Worm (Caenorhabditis elegans): ENCODE results near the gene B0034.7.
"Not testable (repeated sequence)": the region's sequence is repeated elsewhere in the genome, so short reads cannot be mapped to it uniquely, and the experiment has no call there.

The B0034.7 gene

ce11 chrII:5997257-5997656, 35.8 kb downstream of the B0034.7 start, which contains the start of gene ins-5:
Gene ins-5 (plus strand): TSS chrII:5997557.
- TF ChIP-seq ztf-4 (tag; optimal IDR thresholded peaks at IDR 0.05) (no peak), snpc-4 (tag; optimal IDR thresholded peaks at IDR 0.05) (no peak), nhr-21 (tag; optimal IDR thresholded peaks at IDR 0.05) (no peak), lsy-2 (tag; optimal IDR thresholded peaks at IDR 0.05) (no peak), ztf-1 (GFP tag; conservative IDR thresholded peaks at IDR 0.05) (no peak)

- TF ChIP-seq nhr-10 (tag; optimal IDR thresholded peaks at IDR 0.05) = no peak
- TF ChIP-seq ceh-82 (tag; optimal IDR thresholded peaks at IDR 0.05) = no peak
- no peak for TF ChIP-seq dmd-4 (tag; optimal IDR thresholded peaks at IDR 0.05)
- no peak for TF ChIP-seq elt-3 (tag; optimal IDR thresholded peaks at IDR 0.05)
- TF ChIP-seq peb-1 (tag; optimal IDR thresholded peaks at IDR 0.05) = no peak
- no peak for TF ChIP-seq nhr-77 (tag; optimal IDR thresholded peaks at IDR 0.05)
- no peak for TF ChIP-seq lsy-2 (tag; optimal IDR thresholded peaks at IDR 0.05)
- TF ChIP-seq F13H6.1 (tag; optimal IDR thresholded peaks at IDR 0.05) = no peak
- TF ChIP-seq nhr-129 (tag; optimal IDR thresholded peaks at IDR 0.05) = no peak
- TF ChIP-seq sma-9 (GFP tag; optimal IDR thresholded peaks at IDR 0.05) = no peak
- TF ChIP-seq sma-9 (tag; optimal IDR thresholded peaks at IDR 0.05) = no peak
- no peak for TF ChIP-seq ztf-1 (GFP tag; conservative IDR thresholded peaks at IDR 0.05)
- no peak for TF ChIP-seq blmp-1 (tag; optimal IDR thresholded peaks at IDR 0.05; ENCODE audit: insufficient read depth)
- TF ChIP-seq zag-1 (tag; optimal IDR thresholded peaks at IDR 0.05) = no peak
- no peak for TF ChIP-seq egl-27 (tag; optimal IDR thresholded peaks at IDR 0.05)
- TF ChIP-seq nhr-11 (tag; optimal IDR thresholded peaks at IDR 0.05) = no peak
Observed at ce11 chrII:6000136-6000535, 38.7 kb downstream of the B0034.7 start, which contains the start of gene ins-6. Gene ins-6 (plus strand): TSS chrII:6000436.

ce11 chrII:6001004-6001403, 39.6 kb downstream of the B0034.7 start:
- TF ChIP-seq nhr-25 (tag; optimal IDR thresholded peaks at IDR 0.05) (no peak), blmp-1 (tag; optimal IDR thresholded peaks at IDR 0.05; ENCODE audit: insufficient read depth) (no peak), lsy-2 (tag; optimal IDR thresholded peaks at IDR 0.05) (no peak), lin-13 (GFP tag; optimal IDR thresholded peaks at IDR 0.05) (no peak), skn-1 (tag; optimal IDR thresholded peaks at IDR 0.05) (no peak), egl-27 (tag; optimal IDR thresholded peaks at IDR 0.05) (no peak), nhr-10 (tag; optimal IDR thresholded peaks at IDR 0.05) (no peak), nhr-11 (tag; optimal IDR thresholded peaks at IDR 0.05) (no peak)

ce11 chrII:6008887-6009286, 47.5 kb downstream of the B0034.7 start, which contains the start of gene ZK84.4:
Gene ZK84.4 (minus strand): TSS chrII:6008987.
- not testable (repeated sequence) for TF ChIP-seq snpc-4 (tag; optimal IDR thresholded peaks at IDR 0.05); unc-55 (GFP tag; optimal IDR thresholded peaks at IDR 0.05); sma-3 (GFP tag; optimal IDR thresholded peaks at IDR 0.05)

- TF ChIP-seq dmd-4 (tag; optimal IDR thresholded peaks at IDR 0.05) (no peak), ceh-16 (tag; optimal IDR thresholded peaks at IDR 0.05) (no peak), ztf-11 (tag; optimal IDR thresholded peaks at IDR 0.05) (no peak), nhr-10 (tag; optimal IDR thresholded peaks at IDR 0.05) (no peak), C34F6.9 (tag; optimal IDR thresholded peaks at IDR 0.05) (no peak), lsy-2 (tag; optimal IDR thresholded peaks at IDR 0.05) (no peak), crh-2 (tag; optimal IDR thresholded peaks at IDR 0.05) (no peak), nhr-237 (tag; optimal IDR thresholded peaks at IDR 0.05) (no peak), ama-1 (optimal IDR thresholded peaks at IDR 0.05) (no peak), mbf-1 (tag; optimal IDR thresholded peaks at IDR 0.05) (no peak), nhr-21 (tag; optimal IDR thresholded peaks at IDR 0.05) (no peak), sma-9 (GFP tag; optimal IDR thresholded peaks at IDR 0.05) (no peak), sma-9 (tag; optimal IDR thresholded peaks at IDR 0.05) (no peak), peb-1 (tag; optimal IDR thresholded peaks at IDR 0.05) (no peak), nhr-129 (tag; optimal IDR thresholded peaks at IDR 0.05) (no peak), sem-4 (tag; optimal IDR thresholded peaks at IDR 0.05) (no peak), unc-62 (GFP tag; optimal IDR thresholded peaks at IDR 0.05) (no peak)
Observed at ce11 chrII:6010544-6010943, 49.1 kb downstream of the B0034.7 start, which contains the start of gene ins-20. Gene ins-20 (plus strand): TSS chrII:6010844.
